Fruit fly (Drosophila melanogaster): ENCODE data around the gene CG6051.
A peak's percentile ranks its signal among the peaks of the same experiment; 100 is the strongest.

Gene CG6051

DNA sequence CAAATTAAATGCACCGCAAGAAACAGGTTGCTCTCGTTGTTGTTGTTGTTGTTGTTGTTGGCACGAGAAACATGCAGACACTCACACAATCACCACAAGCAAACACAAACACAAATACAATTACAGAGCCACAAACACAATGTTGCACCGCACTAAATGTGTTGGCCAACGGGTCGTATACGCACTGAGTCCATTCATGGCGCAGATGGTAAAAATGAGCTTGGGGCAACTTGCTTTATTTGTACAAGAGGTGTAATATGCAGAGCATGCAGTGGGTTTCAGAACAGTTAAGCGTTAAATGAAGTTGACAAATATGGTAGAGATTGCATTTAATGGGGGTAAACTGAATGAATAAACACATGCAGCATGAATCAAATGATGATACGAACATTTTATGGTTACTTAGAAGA, 12.9 kb downstream of the CG6051 start:
- TF ChIP-seq CG17801 (GFP tag; optimal IDR thresholded peaks at IDR 0.05; ENCODE audit: partially characterized antibody), result no peak

DNA sequence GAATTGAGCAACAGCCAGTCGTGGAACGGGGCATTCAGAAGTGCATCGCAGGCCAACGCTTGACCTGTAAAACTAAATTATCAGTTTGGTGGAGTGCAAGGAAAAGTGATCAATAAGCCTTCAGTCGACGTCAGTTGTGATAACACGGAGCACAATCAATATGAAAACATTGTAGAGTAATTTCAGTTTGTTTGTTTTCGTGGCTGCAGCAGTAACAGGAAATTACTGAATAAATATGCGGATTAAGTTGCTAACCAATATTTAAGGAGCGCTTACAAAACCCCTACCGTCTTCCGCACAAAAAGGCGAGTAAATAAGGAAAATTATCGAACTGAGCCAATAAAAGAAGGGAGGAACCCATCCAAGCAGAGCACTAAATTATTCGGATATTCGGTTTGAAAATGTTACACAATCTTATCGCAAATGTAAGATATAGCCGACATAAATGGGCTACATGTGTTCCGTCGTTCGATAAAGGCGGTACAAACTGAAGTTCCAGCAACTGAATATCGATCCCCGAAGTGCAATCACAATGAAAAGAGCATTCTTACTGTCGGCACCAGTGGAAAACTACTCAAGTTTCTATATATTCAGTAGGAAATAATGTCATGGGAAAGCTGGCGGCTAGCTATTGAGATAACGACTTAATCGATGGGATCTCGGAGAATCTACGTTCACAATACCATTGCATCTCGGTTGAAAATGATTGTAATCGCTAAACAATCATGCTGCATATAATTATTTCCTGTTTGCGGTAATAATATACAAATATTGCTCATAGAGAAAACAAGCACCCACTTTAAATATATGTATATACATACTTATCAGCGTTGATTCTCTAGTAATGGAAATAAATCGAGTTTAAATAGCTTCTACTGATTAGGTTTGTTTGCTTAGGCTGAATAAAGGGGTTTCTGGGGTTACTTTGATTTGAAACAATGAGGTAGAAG, 14.9 kb downstream of the CG6051 start:
- no peak for TF ChIP-seq CG17801 (GFP tag; optimal IDR thresholded peaks at IDR 0.05; ENCODE audit: partially characterized antibody)

DNA sequence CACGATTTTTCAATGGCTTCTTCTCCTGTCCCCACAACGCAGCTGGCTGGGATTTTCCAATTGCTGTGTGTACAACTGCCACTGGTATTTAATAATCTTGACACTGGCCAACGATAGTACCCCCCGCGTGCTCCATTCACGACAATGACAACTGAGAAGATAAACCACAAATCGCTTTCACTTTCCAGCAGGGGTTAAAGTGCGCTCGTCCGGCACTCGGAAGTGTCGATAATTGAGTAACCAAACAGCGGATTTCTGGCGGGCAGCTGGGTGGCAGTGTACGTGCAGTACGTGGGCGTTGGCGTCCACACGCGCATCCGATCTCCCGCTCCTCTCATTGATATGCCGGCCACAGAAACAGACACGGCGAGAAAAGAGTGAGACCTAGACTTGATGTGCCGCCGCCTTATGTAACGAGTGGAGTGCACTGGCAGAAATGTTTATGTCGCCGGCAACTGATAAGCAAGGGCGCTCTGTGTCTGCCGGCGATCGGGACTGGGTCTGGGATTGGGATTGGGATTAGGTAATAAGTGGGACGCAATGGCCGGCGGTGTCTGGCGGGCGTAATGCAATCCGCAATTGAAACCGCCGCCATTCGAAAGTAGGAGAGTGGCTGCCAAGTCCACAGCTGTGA, 16.0 kb downstream of the CG6051 start:
- TF ChIP-seq CG17801 (GFP tag; optimal IDR thresholded peaks at IDR 0.05; ENCODE audit: partially characterized antibody), result no peak

DNA sequence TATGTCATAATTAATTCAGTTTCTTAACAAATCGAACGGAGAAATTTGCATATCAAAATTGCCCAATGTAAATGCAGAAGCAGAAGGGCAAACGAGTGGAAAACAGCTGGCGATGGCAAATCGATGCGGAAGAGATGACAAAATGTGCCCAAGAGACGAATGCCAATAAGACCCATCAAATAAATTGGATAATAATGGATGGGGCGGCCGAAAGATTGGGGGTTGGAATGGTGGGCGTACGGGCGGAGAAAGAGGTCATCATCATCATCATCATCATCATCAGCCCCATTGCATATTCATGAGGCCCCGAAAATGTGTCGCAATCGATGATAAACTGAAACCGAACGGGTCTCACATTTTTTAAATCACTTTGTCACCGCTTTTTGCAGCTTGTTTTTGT, 16.9 kb downstream of the CG6051 start:
- no peak for TF ChIP-seq CG17801 (GFP tag; optimal IDR thresholded peaks at IDR 0.05; ENCODE audit: partially characterized antibody)

DNA sequence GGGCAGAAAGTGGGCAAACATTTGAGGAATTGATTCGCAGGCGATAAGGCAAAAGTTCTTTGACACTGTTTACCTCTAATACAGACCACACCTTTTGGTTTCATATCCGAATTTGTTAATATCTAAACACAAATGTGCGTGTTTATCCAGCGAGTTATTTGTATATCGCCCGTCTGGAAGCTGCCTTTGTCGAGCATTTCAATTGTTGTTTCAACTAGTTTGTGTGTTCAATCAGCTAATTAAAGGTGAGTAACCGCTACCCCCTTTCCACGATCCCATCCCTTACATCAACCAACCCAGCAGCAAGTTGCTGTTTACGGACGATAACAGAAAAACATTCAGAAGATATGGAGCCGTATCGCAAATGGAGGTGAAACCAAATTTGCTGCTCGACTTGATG, 19.5 kb downstream of the CG6051 start:
- TF ChIP-seq CG17801 (GFP tag; optimal IDR thresholded peaks at IDR 0.05; ENCODE audit: partially characterized antibody), result no peak

DNA sequence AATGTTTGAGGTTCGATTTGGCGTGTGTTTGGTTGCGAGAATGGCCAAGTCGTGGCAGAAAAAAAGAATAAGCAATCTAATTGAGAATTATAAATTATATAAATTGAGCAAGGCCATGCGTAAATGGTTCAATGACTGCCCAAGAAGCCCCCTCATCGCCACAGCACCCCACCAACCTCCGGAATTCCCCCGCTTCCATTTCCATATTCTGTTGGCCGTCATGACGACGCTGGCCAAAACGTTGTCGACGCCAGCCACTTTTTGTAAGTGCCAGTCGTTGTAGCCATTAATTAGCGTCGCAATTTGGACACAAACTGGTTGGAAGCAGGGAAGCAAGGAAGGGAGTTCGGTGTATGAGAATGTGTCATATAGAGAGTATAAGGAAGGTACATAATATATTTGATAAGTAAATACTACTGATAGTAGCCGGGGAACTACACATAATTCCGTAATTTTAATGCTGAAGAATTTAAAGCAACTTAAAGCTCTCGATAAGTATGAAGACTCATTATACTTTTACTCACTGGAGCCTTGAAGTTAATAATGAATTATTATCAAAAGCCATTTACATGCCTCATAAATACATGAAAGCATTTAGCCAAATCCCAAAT, 20.2 kb downstream of the CG6051 start:
- TF ChIP-seq CG17801 (GFP tag; optimal IDR thresholded peaks at IDR 0.05; ENCODE audit: partially characterized antibody), result no peak

DNA sequence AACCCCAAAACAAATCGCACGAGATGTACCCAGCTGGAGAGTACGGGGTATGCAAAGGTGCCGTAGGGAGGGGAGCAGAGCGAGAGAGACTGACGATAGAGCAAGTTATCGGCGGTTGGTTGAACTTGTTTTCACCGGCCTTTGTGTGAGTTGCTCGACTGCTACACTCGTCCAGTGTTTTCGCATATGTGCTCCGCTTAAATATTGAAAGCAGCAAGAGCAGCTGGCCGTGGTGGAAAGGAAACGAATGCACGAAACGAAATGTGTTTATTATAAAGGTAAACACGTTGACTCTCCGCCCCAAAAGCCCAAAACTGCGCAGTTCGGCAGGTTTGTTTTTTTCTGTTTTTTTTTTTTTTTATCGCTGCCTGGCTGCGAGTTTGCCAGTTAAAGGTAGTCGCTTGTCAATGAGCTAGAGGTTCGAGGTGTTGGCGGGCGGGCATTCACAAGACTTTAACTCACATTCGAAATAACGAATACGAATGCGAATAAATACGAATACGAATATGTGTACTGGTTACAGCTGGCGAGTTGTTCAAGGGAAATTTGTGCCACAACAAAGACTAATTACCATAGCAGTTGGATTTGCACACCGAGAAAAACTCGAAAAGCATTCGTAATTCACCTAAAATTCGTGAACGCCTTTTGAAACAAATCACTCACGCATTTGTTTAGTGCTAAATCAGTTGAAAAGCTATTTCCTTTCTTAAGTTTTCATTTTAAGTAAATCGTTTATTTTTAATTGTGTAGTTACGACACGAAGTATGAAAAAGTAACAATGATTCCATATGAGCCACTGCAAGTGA, 21.1 kb downstream of the CG6051 start:
- TF ChIP-seq CG17801 (GFP tag; optimal IDR thresholded peaks at IDR 0.05; ENCODE audit: partially characterized antibody), result peak; percentile 73

DNA sequence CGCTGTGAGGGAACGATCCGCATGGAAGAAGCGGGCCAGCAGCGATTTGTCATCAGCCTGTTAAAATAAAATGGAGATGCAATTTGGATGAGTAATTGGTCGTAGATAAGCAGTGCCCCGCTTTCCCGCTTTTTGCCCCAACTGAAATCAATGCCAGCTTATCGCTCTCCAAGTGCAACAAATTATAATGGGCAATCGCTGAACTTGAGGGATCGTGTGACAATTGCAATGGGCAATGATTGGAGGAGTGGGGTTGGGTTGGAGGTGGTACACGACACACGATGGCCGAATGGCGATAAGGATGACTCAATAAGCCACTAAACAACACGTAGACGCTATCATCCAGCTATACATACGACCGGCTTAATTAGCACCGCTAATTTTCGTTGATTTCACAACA, 22.1 kb downstream of the CG6051 start:
- no peak for TF ChIP-seq CG17801 (GFP tag; optimal IDR thresholded peaks at IDR 0.05; ENCODE audit: partially characterized antibody)

DNA sequence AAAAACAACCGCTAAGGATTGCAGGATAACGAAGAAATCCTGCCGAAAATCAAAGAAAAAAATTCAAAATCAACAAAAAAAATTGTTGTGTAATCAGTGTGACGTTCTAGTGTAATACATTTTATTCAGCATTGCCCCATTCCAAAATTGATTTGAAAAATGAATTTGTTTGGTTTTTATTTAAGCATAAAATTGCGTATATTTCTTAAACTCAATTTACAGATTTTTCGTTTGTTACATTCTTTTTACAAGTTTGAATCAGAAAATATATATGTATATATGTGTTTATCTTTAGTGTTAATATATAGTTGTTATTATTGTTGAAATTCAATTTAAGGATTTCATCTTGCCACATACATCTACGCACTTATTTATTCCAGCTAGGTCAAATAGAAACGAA, 26.3 kb downstream of the CG6051 start, which contains the start of gene CG6059:
TSS of gene CG6059 (minus strand) at position 101 of the 400 bp plus-strand sequence.
- no peak for TF ChIP-seq CG17801 (GFP tag; optimal IDR thresholded peaks at IDR 0.05; ENCODE audit: partially characterized antibody)

DNA sequence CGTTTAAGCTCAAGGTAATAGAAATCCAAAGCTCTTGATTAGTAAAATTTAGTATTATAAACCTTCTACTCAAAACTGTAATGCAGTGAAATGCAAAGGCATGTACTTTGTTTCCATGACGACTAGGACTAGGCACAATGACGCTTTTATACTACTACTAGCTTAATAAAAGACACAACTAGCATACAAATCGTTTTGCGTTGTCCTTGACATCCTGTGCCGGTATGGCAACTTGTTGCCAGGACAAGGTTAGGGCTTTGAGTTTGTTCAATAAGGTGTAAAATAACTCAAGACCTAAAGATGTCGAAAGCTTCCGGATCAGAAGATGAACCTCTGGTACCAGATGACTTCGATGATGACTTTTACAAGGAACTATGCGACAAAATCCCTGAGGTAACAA, 32.5 kb downstream of the CG6051 start, which contains the start of gene CG5882:
TSS of gene CG5882 (plus strand) at position 301 of the 400 bp plus-strand sequence.
- TF ChIP-seq CG17801 (GFP tag; optimal IDR thresholded peaks at IDR 0.05; ENCODE audit: partially characterized antibody), result no peak

DNA sequence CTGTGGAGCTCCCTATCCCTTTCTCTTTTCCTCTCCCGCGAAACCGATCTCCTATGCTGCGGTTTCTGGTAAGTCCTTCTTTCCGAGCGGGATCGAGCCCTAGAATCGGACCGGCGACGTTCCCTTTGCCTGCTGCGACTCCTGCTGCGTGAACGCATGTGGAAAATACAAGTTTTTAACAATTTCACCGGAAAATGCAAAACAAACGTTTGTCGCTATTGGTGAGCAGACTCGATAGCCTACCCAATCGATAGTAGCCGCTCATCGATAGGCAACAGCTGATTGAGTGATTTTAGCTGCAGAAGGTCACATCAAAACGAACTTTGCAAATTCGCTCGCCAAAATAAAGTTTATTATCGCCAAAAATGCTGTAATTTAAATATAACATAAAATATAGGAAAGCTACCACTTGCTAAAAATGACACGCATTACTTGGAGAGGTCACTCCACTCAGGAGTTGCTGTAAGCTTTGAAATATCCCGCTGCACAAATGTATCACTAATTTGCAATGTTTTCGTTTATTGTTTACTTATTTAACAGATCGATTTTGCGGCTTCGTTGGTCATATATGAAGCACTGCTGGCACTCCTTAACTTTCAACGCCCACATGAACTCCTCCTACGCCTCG, 34.3 kb downstream of the CG6051 start, which contains the start of the genes CG6066 and CG5880:
TSS of gene CG6066 (minus strand) at position 243 of the 628 bp plus-strand sequence.
TSS of gene CG5880 (plus strand) at position 281 of the 628 bp plus-strand sequence.
- no peak for TF ChIP-seq CG17801 (GFP tag; optimal IDR thresholded peaks at IDR 0.05; ENCODE audit: partially characterized antibody)

DNA sequence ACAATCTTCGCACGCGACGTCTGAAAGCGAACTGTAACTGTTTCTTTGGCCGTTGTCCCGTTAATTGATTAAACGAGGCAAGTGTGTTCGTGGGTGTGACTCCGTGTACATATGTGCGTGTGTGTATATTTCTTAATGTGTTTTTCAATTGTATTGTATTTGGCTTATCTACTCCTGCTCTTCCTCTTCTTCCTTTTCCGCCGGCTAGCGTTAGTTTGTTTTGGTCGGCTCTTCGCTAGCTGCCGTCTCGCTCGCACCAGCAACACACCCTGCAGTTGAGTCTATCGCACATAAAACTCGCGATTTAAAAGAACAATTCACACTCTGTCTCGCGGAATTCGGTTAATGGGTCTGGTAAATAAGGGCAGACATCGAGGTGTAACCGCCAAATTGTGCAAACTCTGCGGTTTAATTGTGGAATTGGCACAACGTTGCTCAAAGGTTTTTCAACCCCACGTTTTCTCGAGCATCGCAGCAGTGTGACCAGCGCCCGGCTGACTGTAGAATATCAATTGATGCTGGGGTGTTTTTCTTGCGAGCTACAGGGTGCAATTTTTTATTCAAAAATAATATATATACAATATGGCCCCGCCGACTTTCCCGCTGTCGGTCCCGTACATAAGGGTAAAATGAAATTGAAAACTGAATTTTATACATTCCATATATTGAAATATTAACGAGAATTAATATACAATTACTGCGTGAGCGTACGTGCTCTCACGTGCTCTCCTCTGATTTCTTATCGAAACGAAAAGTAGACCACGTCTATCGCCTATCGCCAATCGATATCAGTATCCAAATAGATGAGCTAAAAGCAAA, 38.9 kb downstream of the CG6051 start, which contains the start of the genes gb and CG5815:
TSS of gene gb (minus strand) at position 487 of the 819 bp plus-strand sequence.
TSS of gene CG5815 (plus strand) at position 783 of the 819 bp plus-strand sequence.
- TF ChIP-seq CG17801 (GFP tag; optimal IDR thresholded peaks at IDR 0.05; ENCODE audit: partially characterized antibody), result peak; percentile 93

DNA sequence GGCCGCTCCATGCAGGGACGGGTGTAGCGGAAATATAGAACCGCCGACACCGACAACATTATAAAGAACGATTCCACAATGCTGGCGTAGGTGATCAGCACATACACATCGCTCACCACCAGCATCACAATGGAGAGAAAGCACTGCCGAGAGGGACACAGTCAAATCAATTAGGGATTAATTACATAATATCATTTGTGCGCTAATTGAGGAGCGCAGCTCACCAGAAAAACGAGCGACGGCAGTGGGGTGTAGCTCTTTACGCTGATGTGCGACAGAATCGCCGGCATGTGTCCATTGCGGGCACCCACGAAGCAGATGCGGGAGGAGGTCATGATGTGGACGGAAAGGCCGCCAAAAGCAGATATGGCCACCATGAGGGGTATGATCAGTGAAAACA, 41.4 kb downstream of the CG6051 start:
- TF ChIP-seq CG17801 (GFP tag; optimal IDR thresholded peaks at IDR 0.05; ENCODE audit: partially characterized antibody), result no peak
